Fruit fly (Drosophila melanogaster) S2 (cell line): ENCODE results near the gene CG11294.

ENCODE experiments used
- CG8478 ChIP-seq: fragments of >200 bp; optimal IDR thresholded peaks from 2 replicates; lab custom pipeline; 2018
- CTCF ChIP-seq, 2 experiments: fragments of >200 bp; optimal IDR thresholded peaks; 2 replicates each; lab custom pipeline; 2018

- TF ChIP-seq CTCF (optimal IDR thresholded peaks at IDR 0.05; lab: Kevin White, UChicago) (no peak), CG8478 (lab: Kevin White, UChicago) (no peak)
Measured at dm6 chrX:8655228-8655627, 38.2 kb downstream of the CG11294 start.
